Worm (Caenorhabditis elegans): ENCODE results near the gene F54C9.11.

F54C9.11 gene

DNA sequence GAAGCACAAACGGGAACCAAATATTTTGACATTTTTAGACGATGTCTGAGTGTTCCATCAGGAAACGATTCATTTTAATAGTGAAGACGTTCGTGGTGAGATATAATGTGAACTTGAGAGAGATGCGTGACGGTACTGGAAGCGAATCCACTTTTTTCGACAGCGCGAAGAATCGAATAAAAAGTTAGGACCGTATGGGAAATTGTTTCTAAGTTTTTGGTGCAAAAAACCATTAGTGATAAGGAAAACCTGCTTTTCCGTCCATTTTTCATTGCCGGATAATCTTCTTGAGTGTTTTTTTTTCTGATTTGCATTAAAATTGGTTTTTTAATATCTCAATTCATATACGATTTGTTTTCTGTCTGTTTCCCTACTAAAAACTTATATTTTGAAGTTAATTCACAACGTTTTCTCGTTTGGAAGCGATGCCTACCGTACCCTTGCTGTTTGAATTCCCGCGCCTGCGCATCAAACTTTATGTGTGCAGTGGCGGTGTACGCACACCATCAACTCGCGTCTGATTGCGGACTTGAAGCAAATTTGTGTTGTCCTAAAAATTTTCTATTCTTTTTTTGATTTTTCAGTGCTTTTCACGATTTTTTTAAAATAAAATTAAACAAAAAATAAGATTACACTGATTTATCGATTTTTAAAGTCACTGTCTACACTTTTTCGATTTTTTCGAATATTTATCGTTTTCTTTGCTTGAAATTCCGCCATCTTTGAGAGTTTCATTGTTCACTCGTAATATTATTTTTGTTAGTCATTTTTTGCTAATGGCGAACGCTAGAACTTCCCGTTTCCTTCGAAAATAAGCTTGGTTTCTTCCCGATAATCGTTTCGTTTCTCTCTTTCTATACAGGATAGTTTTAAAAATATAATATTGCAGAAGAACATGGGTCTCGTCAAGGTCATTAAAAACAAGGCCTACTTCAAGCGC, 15.6 kb downstream of the F54C9.11 start, which contains the start of the genes col-38 and rpl-5 (continued):
- TF ChIP-seq lin-54 (GFP tag; optimal IDR thresholded peaks at IDR 0.05) (peak; percentile 98), K11D2.4 (GFP tag; IDR thresholded peaks at IDR 0.05) (no peak), F10E7.11 (tag; optimal IDR thresholded peaks at IDR 0.05) (no peak), ccch-3 (GFP tag; optimal IDR thresholded peaks at IDR 0.05) (no peak), snpc-1.3 (tag; optimal IDR thresholded peaks at IDR 0.05; ENCODE audit: insufficient read depth) (peak; percentile 91), lin-35 (GFP tag; optimal IDR thresholded peaks at IDR 0.05) (peak; percentile 67 to 91 (median 74)), rcor-1 (GFP tag; IDR thresholded peaks at IDR 0.05) (peak; percentile 69; the same call in 1 of the 2 replicates), hlh-26 (GFP tag; conservative IDR thresholded peaks at IDR 0.05) (no peak)

DNA sequence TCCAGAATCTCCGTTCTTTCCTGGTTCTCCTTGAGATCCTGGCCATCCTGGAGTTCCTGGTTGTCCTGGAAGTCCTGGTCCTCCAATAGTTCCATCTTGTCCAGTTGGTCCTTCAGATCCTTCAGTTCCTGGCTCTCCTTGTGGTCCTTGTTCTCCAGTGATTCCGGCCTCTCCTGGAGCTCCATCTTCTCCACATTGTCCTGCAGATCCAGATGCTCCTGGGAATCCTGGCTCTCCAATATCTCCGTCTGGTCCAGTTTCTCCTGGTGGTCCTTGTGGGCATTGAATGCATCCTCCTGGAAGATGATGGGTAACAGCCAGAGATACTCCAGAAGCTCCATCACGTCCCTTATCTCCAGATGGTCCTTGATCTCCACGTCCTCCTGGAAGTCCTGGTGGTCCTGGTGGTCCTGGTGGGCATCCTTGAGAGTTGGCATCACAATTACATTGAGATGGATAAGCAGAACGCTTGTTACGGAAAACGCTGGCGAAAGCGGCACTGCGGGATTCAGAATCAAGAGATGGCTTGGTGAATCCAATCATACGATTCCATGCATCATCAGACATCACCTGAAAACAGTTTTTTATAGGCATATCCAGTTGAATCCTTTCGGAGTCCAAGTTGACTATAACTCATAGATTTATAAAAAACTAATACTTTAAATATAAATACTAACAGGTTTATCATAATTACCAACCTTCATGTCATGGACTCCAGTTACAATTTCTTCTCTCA, 16.5 kb downstream of the F54C9.11 start:
- TF ChIP-seq snpc-1.3 (tag; optimal IDR thresholded peaks at IDR 0.05; ENCODE audit: insufficient read depth), result no peak
- no peak for TF ChIP-seq F37B4.10 (GFP tag; IDR thresholded peaks at IDR 0.05)
- no peak for TF ChIP-seq F52B5.7 (tag; optimal IDR thresholded peaks at IDR 0.05)
- no peak for TF ChIP-seq ztf-6 (GFP tag; IDR thresholded peaks at IDR 0.05)
- no peak for TF ChIP-seq lir-1 (GFP tag; conservative IDR thresholded peaks at IDR 0.05)
- TF ChIP-seq madf-3 (GFP tag; IDR thresholded peaks at IDR 0.05), result 0 out of 2 replicates have a peak, but pooled peaks have one; percentile 41
- TF ChIP-seq ceh-79 (tag; optimal IDR thresholded peaks at IDR 0.05), result peak; percentile 36
- TF ChIP-seq F55B11.4 (tag; optimal IDR thresholded peaks at IDR 0.05; ENCODE audit: borderline replicate concordance, insufficient read depth), result no peak
- no peak for TF ChIP-seq aptf-3 (GFP tag; IDR thresholded peaks at IDR 0.05)
- TF ChIP-seq ztf-3 (GFP tag; optimal IDR thresholded peaks at IDR 0.05), result no peak
- no peak for TF ChIP-seq ztf-22 (GFP tag; optimal IDR thresholded peaks at IDR 0.05)
- TF ChIP-seq ekl-4 (GFP tag; IDR thresholded peaks at IDR 0.05), result no peak
- TF ChIP-seq sdz-38 (tag; optimal IDR thresholded peaks at IDR 0.05), result no peak
- TF ChIP-seq mel-28 (tag; optimal IDR thresholded peaks at IDR 0.05; ENCODE audit: borderline replicate concordance), result no peak
- TF ChIP-seq F39B2.1 (GFP tag; IDR thresholded peaks at IDR 0.05), result no peak
- TF ChIP-seq gei-17 (GFP tag; optimal IDR thresholded peaks at IDR 0.05), result no peak
- TF ChIP-seq hlh-12 (tag; optimal IDR thresholded peaks at IDR 0.05), result no peak
- no peak for TF ChIP-seq xnd-1 (tag; optimal IDR thresholded peaks at IDR 0.05)
- TF ChIP-seq zfh-2 (GFP tag; conservative IDR thresholded peaks at IDR 0.05), result peak; percentile 56
- no peak for TF ChIP-seq ztf-25 (GFP tag; IDR thresholded peaks at IDR 0.05)
- no peak for TF ChIP-seq efl-1 (GFP tag; optimal IDR thresholded peaks at IDR 0.05)
- 0 out of 2 replicates have a peak, but pooled peaks have one; percentile 13 for TF ChIP-seq attf-3 (GFP tag; conservative IDR thresholded peaks at IDR 0.05)
- TF ChIP-seq lin-40 (tag; optimal IDR thresholded peaks at IDR 0.05), result no peak
- 0 out of 2 replicates have a peak, but pooled peaks have one; percentile 43 for TF ChIP-seq dox-1 (GFP tag; IDR thresholded peaks at IDR 0.05)
- no peak for TF ChIP-seq ceh-27 (GFP tag; optimal IDR thresholded peaks at IDR 0.05)
- no peak for TF ChIP-seq pha-4 (tag; optimal IDR thresholded peaks at IDR 0.05)

DNA sequence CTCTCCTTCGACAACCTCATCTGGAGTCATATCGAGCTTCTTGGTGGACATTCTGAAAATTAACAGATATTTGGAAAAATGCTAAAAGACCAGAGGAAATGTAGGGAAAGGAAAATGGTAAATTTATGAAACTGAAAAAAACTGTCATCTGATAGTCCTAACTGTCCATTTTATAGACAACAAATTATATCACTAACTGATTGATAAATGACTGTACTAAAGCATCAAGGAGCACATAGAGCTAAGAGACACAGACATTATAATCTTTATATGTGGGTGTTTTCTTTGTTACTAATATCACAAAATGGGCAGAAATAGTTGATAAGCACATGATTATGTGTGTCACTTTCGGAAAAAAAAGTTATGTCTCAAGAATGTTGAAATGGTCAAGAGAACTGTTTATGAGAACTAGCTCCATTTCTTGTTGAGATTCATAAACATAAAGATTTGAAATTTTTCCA, 18.1 kb downstream of the F54C9.11 start, which contains the start of gene F54C9.3:
Gene F54C9.3 (minus strand): TSS at position 51 of the 461 bp plus-strand sequence.
- TF ChIP-seq nhr-80 (tag; optimal IDR thresholded peaks at IDR 0.05) (peak; percentile 93), unc-62 (GFP tag; optimal IDR thresholded peaks at IDR 0.05) (peak; percentile 66), ets-4 (GFP tag; optimal IDR thresholded peaks at IDR 0.05) (peak; percentile 7), attf-5 (GFP tag; optimal IDR thresholded peaks at IDR 0.05) (peak; percentile 57), madf-10 (tag; optimal IDR thresholded peaks at IDR 0.05) (peak; percentile 12), nfya-2 (GFP tag; IDR thresholded peaks at IDR 0.05) (no peak), hmg-1.2 (GFP tag; IDR thresholded peaks at IDR 0.05) (peak; percentile 44; the same call in 1 of the 2 replicates), ama-1 (optimal IDR thresholded peaks at IDR 0.05) (no peak), ama-1 (GFP tag; optimal IDR thresholded peaks at IDR 0.05) (no peak), mcd-1 (GFP tag; IDR thresholded peaks at IDR 0.05) (0 out of 2 replicates have a peak, but pooled peaks have one; percentile 19), cebp-1 (GFP tag; IDR thresholded peaks at IDR 0.05) (no peak; the same call in 1 of the 2 replicates), cebp-1 (tag; optimal IDR thresholded peaks at IDR 0.05) (peak; percentile 47)

All from whole organism, young adult.